Worm (Caenorhabditis elegans): ENCODE results near the gene swt-7.

DNA sequence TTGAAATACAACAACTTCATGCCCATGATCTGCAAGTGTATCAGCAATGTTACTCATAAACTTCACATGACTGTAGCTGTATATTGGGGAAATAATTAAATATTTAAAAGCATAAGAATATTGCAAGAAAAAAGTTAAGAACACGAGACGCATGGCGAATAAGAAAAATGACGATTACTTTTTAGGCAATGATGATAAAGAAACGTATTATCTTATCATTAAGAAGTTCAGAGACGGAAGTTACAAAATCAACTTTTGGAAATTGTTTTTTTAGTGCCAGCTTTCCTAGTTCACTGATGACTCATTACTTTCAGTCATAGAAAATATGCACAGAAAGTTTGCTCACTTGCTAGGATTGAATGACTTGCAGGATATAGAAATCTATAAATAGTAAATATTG lies 30.2 kb downstream of the swt-7 start, which contains the start of gene ugt-7:
- TF ChIP-seq lsy-2 (tag; optimal IDR thresholded peaks at IDR 0.05) (no peak), Y55F3AM.14 (GFP tag; optimal IDR thresholded peaks at IDR 0.05) (no peak), C34F6.9 (tag; optimal IDR thresholded peaks at IDR 0.05) (no peak), mbf-1 (tag; optimal IDR thresholded peaks at IDR 0.05) (no peak), ceh-82 (tag; optimal IDR thresholded peaks at IDR 0.05) (no peak), nhr-237 (tag; optimal IDR thresholded peaks at IDR 0.05) (no peak), ZK546.5 (tag; optimal IDR thresholded peaks at IDR 0.05) (no peak), unc-55 (GFP tag; optimal IDR thresholded peaks at IDR 0.05) (no peak), egl-27 (tag; optimal IDR thresholded peaks at IDR 0.05) (no peak)
